Fruit fly (Drosophila melanogaster): ENCODE data around the gene CG13771.

Gene CG13771

DNA sequence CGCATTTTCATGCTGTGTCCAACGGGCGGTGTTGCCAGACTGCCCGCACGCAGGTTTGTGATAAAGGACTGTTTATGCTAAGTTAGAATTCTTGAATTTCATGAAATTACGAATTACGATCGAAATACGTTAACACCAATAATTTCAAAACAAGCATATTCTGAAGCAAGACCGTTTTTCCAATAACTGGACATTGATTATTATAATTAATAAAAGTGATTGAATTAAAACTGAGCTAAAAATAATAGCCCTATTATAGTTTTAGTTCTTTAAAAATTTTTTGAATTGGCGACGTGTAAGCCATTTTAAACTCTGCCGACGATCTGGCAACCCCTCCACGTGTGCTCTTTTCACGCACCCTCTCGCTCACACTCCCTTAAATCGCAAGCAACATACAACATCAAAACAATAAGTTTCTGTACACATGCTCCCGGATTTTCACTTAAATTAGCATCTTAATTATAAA is 15.2 kb downstream of the CG13771 start (continued):
- TF ChIP-seq eve (GFP tag; optimal IDR thresholded peaks at IDR 0.05) (no peak), CG2129 (GFP tag; IDR thresholded peaks at IDR 0.05; ENCODE audit: partially characterized antibody) (no peak), Atf3 (GFP tag; optimal IDR thresholded peaks at IDR 0.05) (peak; percentile 53), Hr51 (GFP tag; optimal IDR thresholded peaks at IDR 0.05) (peak; percentile 91 to 97), Ptx1 (GFP tag; IDR thresholded peaks at IDR 0.05) (peak; percentile 94), Med (GFP tag) (peak; percentile 99), sens (GFP tag) (peak; percentile 99), CG10654 (GFP tag; optimal IDR thresholded peaks at IDR 0.05) (peak; percentile 94), Gsc (GFP tag; IDR thresholded peaks at IDR 0.05) (peak; percentile 73), CG2120 (GFP tag; optimal IDR thresholded peaks at IDR 0.05) (peak; percentile 97), hkb (optimal IDR thresholded peaks at IDR 0.05) (no peak), hkb (GFP tag; IDR thresholded peaks at IDR 0.05) (peak; percentile 95), hbn (GFP tag; IDR thresholded peaks at IDR 0.05; ENCODE audit: partially characterized antibody) (no peak), CG12942 (GFP tag; optimal IDR thresholded peaks at IDR 0.05) (peak; percentile 93), CG10267 (tag; optimal IDR thresholded peaks at IDR 0.05) (peak; percentile 89), ttk (GFP tag; IDR thresholded peaks at IDR 0.05) (peak; percentile 90), CG10979 (tag; optimal IDR thresholded peaks at IDR 0.05) (peak; percentile 93), CG10462 (GFP tag; optimal IDR thresholded peaks at IDR 0.05) (peak; percentile 90), gt (GFP tag; IDR thresholded peaks at IDR 0.05) (peak; percentile 63), NK7.1 (GFP tag; optimal IDR thresholded peaks at IDR 0.05) (peak; percentile 70), BEAF-32 (GFP tag; optimal IDR thresholded peaks at IDR 0.05) (peak; percentile 46), sug (tag; optimal IDR thresholded peaks at IDR 0.05) (peak; percentile 95), D (optimal IDR thresholded peaks at IDR 0.05) (no peak), D (GFP tag; optimal IDR thresholded peaks at IDR 0.05) (peak; percentile 93), mam (GFP tag; optimal IDR thresholded peaks at IDR 0.05) (peak; percentile 93), CG3407 (GFP tag; optimal IDR thresholded peaks at IDR 0.05) (peak; percentile 91), z (GFP tag; IDR thresholded peaks at IDR 0.05) (no peak), CG9932 (GFP tag; IDR thresholded peaks at IDR 0.05) (peak; percentile 93), CG6683 (GFP tag; optimal IDR thresholded peaks at IDR 0.05) (peak; percentile 92), Dp (GFP tag; optimal IDR thresholded peaks at IDR 0.05) (peak; percentile 23), CG2678 (tag; optimal IDR thresholded peaks at IDR 0.05) (peak; percentile 97), Asciz (GFP tag; optimal IDR thresholded peaks at IDR 0.05) (peak; percentile 94), chm (GFP tag; IDR thresholded peaks at IDR 0.05) (peak; percentile 85), CG17328 (GFP tag; IDR thresholded peaks at IDR 0.05) (peak; percentile 88), az2 (GFP tag; optimal IDR thresholded peaks at IDR 0.05) (peak; percentile 96), CG12391 (tag; optimal IDR thresholded peaks at IDR 0.05) (peak; percentile 98), kni (GFP tag; optimal IDR thresholded peaks at IDR 0.05) (peak; percentile 69), CG16815 (GFP tag; optimal IDR thresholded peaks at IDR 0.05) (peak; percentile 92), Antp (GFP tag; optimal IDR thresholded peaks at IDR 0.05) (peak; percentile 86), tin (GFP tag; optimal IDR thresholded peaks at IDR 0.05) (peak; percentile 96), da (GFP tag; optimal IDR thresholded peaks at IDR 0.05) (peak; percentile 86), crp (GFP tag; optimal IDR thresholded peaks at IDR 0.05) (peak in 1 of 2 experiments; percentile 67), luna (GFP tag; optimal IDR thresholded peaks at IDR 0.05) (peak; percentile 67), hb (GFP tag; IDR thresholded peaks at IDR 0.05; ENCODE audit: partially characterized antibody) (no peak), CG14014 (GFP tag; IDR thresholded peaks at IDR 0.05) (peak; percentile 93), Atf6 (GFP tag; IDR thresholded peaks at IDR 0.05) (peak; percentile 96), CG2875 (GFP tag; optimal IDR thresholded peaks at IDR 0.05) (peak; percentile 85), mld (GFP tag; IDR thresholded peaks at IDR 0.05; ENCODE audit: partially characterized antibody) (no peak), Mrtf (GFP tag; IDR thresholded peaks at IDR 0.05) (peak; percentile 91), CG2116 (GFP tag; optimal IDR thresholded peaks at IDR 0.05) (peak; percentile 81), usp (GFP tag; optimal IDR thresholded peaks at IDR 0.05) (no peak)
